Worm (Caenorhabditis elegans): ENCODE results near the gene bus-5.

ce11 chrX:2131650-2132049 lies 18.7 kb upstream of the bus-5 start, which contains the start of gene F53B1.9:
- TF ChIP-seq swsn-7 (tag; optimal IDR thresholded peaks at IDR 0.05) (no peak), fos-1 (tag; optimal IDR thresholded peaks at IDR 0.05) (no peak), lin-13 (GFP tag; optimal IDR thresholded peaks at IDR 0.05) (no peak), mep-1 (tag; optimal IDR thresholded peaks at IDR 0.05) (no peak), ama-1 (optimal IDR thresholded peaks at IDR 0.05) (no peak), dpl-1 (GFP tag; optimal IDR thresholded peaks at IDR 0.05) (no peak), ceh-63 (GFP tag; optimal IDR thresholded peaks at IDR 0.05) (no peak), elt-3 (tag; optimal IDR thresholded peaks at IDR 0.05) (no peak), aly-2 (tag; optimal IDR thresholded peaks at IDR 0.05) (no peak)

All from whole organism, L1 larva.